Worm (Caenorhabditis elegans) whole organism, L1 larva: ENCODE data around the gene Y59C2A.3.
A peak's percentile ranks its signal among the peaks of the same experiment; 100 is the strongest.

ENCODE experiments used
- C04F5.9 ChIP-seq: sonication (generic microtip); optimal IDR thresholded peaks from 2 replicates; lab custom pipeline; 2016; ENCODE audit warnings: missing genetic modification characterization, missing compliant biosample characterization
- C16A3.4 ChIP-seq: fragments of 150-350 bp; optimal IDR thresholded peaks from 2 replicates; lab custom pipeline; 2014; ENCODE audit warnings: missing biosample characterization, missing genetic modification characterization
- Y116A8C.19 ChIP-seq: sonication (generic microtip); optimal IDR thresholded peaks from 2 replicates; lab custom pipeline; 2016; ENCODE audit warnings: missing compliant biosample characterization, missing genetic modification characterization, borderline replicate concordance
- alr-1 ChIP-seq: fragments of 200-800 bp; sonication (Bioruptor generic); optimal IDR thresholded peaks from 2 replicates; lab custom pipeline; 2018; ENCODE audit warnings: borderline replicate concordance, mild to moderate bottlenecking, missing genetic modification characterization, missing compliant biosample characterization
- ceh-88 ChIP-seq: fragments of 200-800 bp; sonication (Bioruptor generic); IDR thresholded peaks from 2 replicates; pipeline ENCODE4 v1.3.6; 2022; ENCODE audit warnings: missing genetic modification characterization, missing compliant biosample characterization
- ceh-90 ChIP-seq: sonication (generic microtip); optimal IDR thresholded peaks from 2 replicates; lab custom pipeline; 2016; ENCODE audit warnings: missing genetic modification characterization, missing compliant biosample characterization
- dpl-1 ChIP-seq, 3 experiments: fragments of 150-350 bp in 2 of 3; sonication (generic microtip) in 1 of 3; optimal IDR thresholded peaks; 2 replicates each; lab custom pipeline; 2014 to 2017; ENCODE audit warnings: missing biosample characterization in 3 of 3, missing genetic modification characterization in 3 of 3, missing genetic modification reagents in 3 of 3
- dsc-1 ChIP-seq: sonication (generic microtip); optimal IDR thresholded peaks from 2 replicates; lab custom pipeline; 2016; ENCODE audit warnings: mild to moderate bottlenecking, missing genetic modification characterization, missing compliant biosample characterization
- efl-3 ChIP-seq: fragments of 200-800 bp; sonication (Bioruptor generic); optimal IDR thresholded peaks from 2 replicates; lab custom pipeline; 2018; ENCODE audit warnings: mild to moderate bottlenecking, missing genetic modification characterization, missing compliant biosample characterization
- egl-13 ChIP-seq: sonication (generic microtip); optimal IDR thresholded peaks from 2 replicates; lab custom pipeline; 2016; ENCODE audit warnings: missing genotype, missing genetic modification reagents, missing genetic modification characterization, missing compliant biosample characterization
- elt-2 ChIP-seq: sonication (generic microtip); optimal IDR thresholded peaks from 2 replicates; lab custom pipeline; 2016; ENCODE audit warnings: missing genetic modification characterization, mild to moderate bottlenecking, inconsistent platforms, missing compliant biosample characterization, missing genetic modification reagents
- ets-5 ChIP-seq: fragments of 200-800 bp; sonication (Bioruptor generic); IDR thresholded peaks from 2 replicates; pipeline ENCODE4 v1.3.6; 2022; ENCODE audit warnings: missing genetic modification characterization, missing compliant biosample characterization
- fkh-4 ChIP-seq: sonication (generic microtip); optimal IDR thresholded peaks from 2 replicates; lab custom pipeline; 2016; ENCODE audit warnings: missing compliant biosample characterization, missing genetic modification characterization, borderline replicate concordance
- fos-1 ChIP-seq: fragments of 150-350 bp; optimal IDR thresholded peaks from 2 replicates; lab custom pipeline; 2014; ENCODE audit warnings: missing biosample characterization, missing genetic modification characterization
- hlh-17 ChIP-seq: fragments of 200-800 bp; sonication (Bioruptor generic); optimal IDR thresholded peaks from 2 replicates; lab custom pipeline; 2018; ENCODE audit warnings: missing genetic modification characterization, mild to moderate bottlenecking, missing compliant biosample characterization, moderate library complexity, borderline replicate concordance
- isw-1 ChIP-seq: fragments of 200-800 bp; sonication (Bioruptor generic); IDR thresholded peaks from 2 replicates; pipeline ENCODE4 v1.3.6; 2022; ENCODE audit warnings: missing genetic modification characterization, missing compliant biosample characterization
- jun-1 ChIP-seq: fragments of 150-350 bp; optimal IDR thresholded peaks from 2 replicates; lab custom pipeline; 2014; ENCODE audit warnings: missing biosample characterization, missing genetic modification reagents, missing genetic modification characterization
- lin-15B ChIP-seq: fragments of 150-350 bp; sonication (generic microtip); optimal IDR thresholded peaks from 3 replicates; lab custom pipeline; 2014; ENCODE audit warnings: missing biosample characterization, missing genetic modification characterization
- lin-35 ChIP-seq, 2 experiments: fragments of 150-350 bp; optimal IDR thresholded peaks; 2 replicates each; lab custom pipeline; 2014; ENCODE audit warnings: missing biosample characterization in 2 of 2, missing genetic modification characterization in 2 of 2, missing genetic modification reagents in 2 of 2
- lin-39 ChIP-seq: fragments of 150-350 bp; optimal IDR thresholded peaks from 2 replicates; lab custom pipeline; 2014; ENCODE audit warnings: missing biosample characterization, missing genetic modification reagents, missing genetic modification characterization
- lir-3 ChIP-seq: sonication (generic microtip); optimal IDR thresholded peaks from 2 replicates; lab custom pipeline; 2016; ENCODE audit warnings: mild to moderate bottlenecking, missing genetic modification characterization, moderate library complexity, missing compliant biosample characterization; ENCODE audit not compliant: poor library complexity
- mab-9 ChIP-seq: fragments of 200-800 bp; sonication (Bioruptor generic); IDR thresholded peaks from 2 replicates; pipeline ENCODE4 v1.3.6; 2022; ENCODE audit warnings: missing genetic modification reagents, missing genetic modification characterization, missing compliant biosample characterization
- mep-1 ChIP-seq: fragments of 150-350 bp; optimal IDR thresholded peaks from 2 replicates; lab custom pipeline; 2014; ENCODE audit warnings: missing biosample characterization, missing genetic modification characterization
- nhr-20 ChIP-seq: sonication (generic microtip); optimal IDR thresholded peaks from 2 replicates; lab custom pipeline; 2016; ENCODE audit warnings: mild to moderate bottlenecking, missing genetic modification characterization, missing compliant biosample characterization
- nhr-90 ChIP-seq: sonication (generic microtip); optimal IDR thresholded peaks from 2 replicates; lab custom pipeline; 2016; ENCODE audit warnings: mild to moderate bottlenecking, missing genetic modification characterization, missing compliant biosample characterization; ENCODE audit not compliant: poor library complexity
- pax-3 ChIP-seq: fragments of 200-800 bp; sonication (Bioruptor generic); optimal IDR thresholded peaks from 2 replicates; lab custom pipeline; 2018; ENCODE audit warnings: mild to moderate bottlenecking, missing genetic modification characterization, moderate library complexity, missing compliant biosample characterization
- rnt-1 ChIP-seq: sonication (generic microtip); optimal IDR thresholded peaks from 2 replicates; lab custom pipeline; 2016; ENCODE audit warnings: mild to moderate bottlenecking, missing genetic modification characterization, moderate library complexity, missing compliant biosample characterization
- skn-1 ChIP-seq: fragments of 150-350 bp; optimal IDR thresholded peaks from 2 replicates; lab custom pipeline; 2014; ENCODE audit warnings: missing biosample characterization, missing genetic modification characterization
- snu-23 ChIP-seq: sonication (generic microtip); optimal IDR thresholded peaks from 2 replicates; lab custom pipeline; 2016; ENCODE audit warnings: missing genetic modification characterization, missing compliant biosample characterization
- sox-4 ChIP-seq: sonication (generic microtip); optimal IDR thresholded peaks from 2 replicates; lab custom pipeline; 2016; ENCODE audit warnings: missing genetic modification characterization, missing compliant biosample characterization
- sup-37 ChIP-seq: fragments of 200-800 bp; sonication (Bioruptor generic); optimal IDR thresholded peaks from 2 replicates; lab custom pipeline; 2018; ENCODE audit warnings: mild to moderate bottlenecking, missing genetic modification characterization, missing compliant biosample characterization
- swsn-7 ChIP-seq: sonication (generic microtip); optimal IDR thresholded peaks from 2 replicates; lab custom pipeline; 2016; ENCODE audit warnings: missing genetic modification characterization, missing compliant biosample characterization
- tlp-1 ChIP-seq: fragments of 150-350 bp; optimal IDR thresholded peaks from 2 replicates; lab custom pipeline; 2014; ENCODE audit warnings: missing biosample characterization, missing genetic modification characterization
- unc-130 ChIP-seq: fragments of 150-350 bp; optimal IDR thresholded peaks from 2 replicates; lab custom pipeline; 2017; ENCODE audit warnings: missing biosample characterization, missing genetic modification characterization, inconsistent platforms
- unc-30 ChIP-seq: sonication (generic microtip); optimal IDR thresholded peaks from 2 replicates; lab custom pipeline; 2017; ENCODE audit warnings: missing biosample characterization, missing genetic modification characterization
- unc-62 ChIP-seq: fragments of 150-350 bp; optimal IDR thresholded peaks from 2 replicates; lab custom pipeline; 2014; ENCODE audit warnings: missing biosample characterization, missing genetic modification reagents, missing genetic modification characterization
- unc-86 ChIP-seq: sonication (generic microtip); optimal IDR thresholded peaks from 2 replicates; lab custom pipeline; 2016; ENCODE audit warnings: missing genetic modification characterization, missing compliant biosample characterization
- unc-98 ChIP-seq: fragments of 200-800 bp; sonication (Bioruptor generic); IDR thresholded peaks from 2 replicates; pipeline ENCODE4 v1.3.6; 2022; ENCODE audit warnings: missing genetic modification characterization, missing compliant biosample characterization
- vab-15 ChIP-seq: sonication (generic microtip); optimal IDR thresholded peaks from 2 replicates; lab custom pipeline; 2017; ENCODE audit warnings: missing genotype, mild to moderate bottlenecking, missing genetic modification characterization, missing compliant biosample characterization
- ztf-11 ChIP-seq, 2 experiments: sonication (generic microtip); optimal IDR thresholded peaks; 2 replicates each; lab custom pipeline; 2016 to 2017; ENCODE audit warnings: missing genetic modification characterization in 2 of 2, missing biosample characterization in 1 of 2, missing compliant biosample characterization in 1 of 2
- ztf-4 ChIP-seq: fragments of 150-350 bp; optimal IDR thresholded peaks from 2 replicates; lab custom pipeline; 2014; ENCODE audit warnings: missing biosample characterization, missing genetic modification characterization

Gene Y59C2A.3

DNA sequence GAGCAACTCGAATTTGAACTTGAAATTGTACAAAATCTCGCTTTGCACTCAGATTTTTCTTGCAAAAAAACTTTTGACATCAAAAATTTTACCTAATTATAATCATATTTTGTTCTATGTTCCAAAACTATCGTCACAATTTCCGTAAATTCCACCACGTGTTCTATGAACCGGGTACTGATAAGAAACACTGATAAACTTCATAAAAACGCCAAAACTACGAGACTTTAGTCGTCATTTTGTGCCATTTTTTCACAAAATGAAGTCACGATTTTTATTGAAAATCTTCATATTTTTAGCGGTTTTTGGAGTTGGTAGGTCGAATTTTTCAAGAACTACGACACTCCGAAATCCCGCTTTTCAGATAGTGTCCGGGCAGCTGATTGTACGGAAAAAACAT lies 43.0 kb downstream of the Y59C2A.3 start, which contains the start of gene gba-1:
gba-1 (plus strand) TSS at position 54 of the 400 bp plus-strand sequence.
- peak; percentile 54 for TF ChIP-seq elt-2
- peak in 1 of 2 experiments; percentile 18 for TF ChIP-seq lin-35 (GFP tag; optimal IDR thresholded peaks at IDR 0.05; lab: Kevin White, UChicago)
- TF ChIP-seq hlh-17 (GFP tag; lab: Kevin White, UChicago) = no peak
- TF ChIP-seq ztf-4 (tag; lab: Kevin White, UChicago) = no peak
- no peak for TF ChIP-seq unc-98
- no peak for TF ChIP-seq sup-37 (GFP tag; lab: Kevin White, UChicago)

DNA sequence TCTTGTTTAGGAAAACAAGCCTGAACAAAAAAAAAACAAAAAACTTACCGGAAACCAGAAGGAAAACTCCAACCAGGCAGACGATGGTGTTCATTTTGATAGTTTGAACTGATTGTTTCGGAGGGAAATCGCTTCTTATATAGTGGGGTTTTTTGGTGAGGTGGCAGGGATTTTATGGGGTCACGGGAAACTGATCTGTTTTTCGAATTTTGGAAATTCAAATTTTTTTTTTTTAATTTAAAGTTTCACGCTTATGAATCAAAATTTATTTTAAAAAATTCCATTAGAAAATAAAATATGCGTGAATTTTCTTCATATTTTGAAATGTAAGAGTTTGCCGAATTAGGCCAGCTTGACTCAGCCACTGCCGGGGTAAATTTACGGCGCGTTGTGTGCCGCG lies 44.4 kb downstream of the Y59C2A.3 start, which contains the start of gene C33C12.7:
C33C12.7 (minus strand) TSS at position 101 of the 400 bp plus-strand sequence.
- no peak for TF ChIP-seq ztf-4 (tag; lab: Kevin White, UChicago)
- no peak for TF ChIP-seq rnt-1
- TF ChIP-seq fos-1 (tag; lab: Kevin White, UChicago) = no peak
- TF ChIP-seq dsc-1 (tag; lab: Kevin White, UChicago) = no peak
- TF ChIP-seq unc-130 = no peak
- no peak for TF ChIP-seq skn-1 (tag; lab: Kevin White, UChicago)
- TF ChIP-seq elt-2 = no peak
- no peak for TF ChIP-seq ceh-90 (tag; lab: Kevin White, UChicago)
- no peak for TF ChIP-seq C04F5.9 (tag; lab: Kevin White, UChicago)
- no peak for TF ChIP-seq fkh-4 (tag; lab: Kevin White, UChicago)
- TF ChIP-seq Y116A8C.19 = no peak
- no peak for TF ChIP-seq egl-13 (tag; lab: Kevin White, UChicago)
- TF ChIP-seq pax-3 (tag; lab: Kevin White, UChicago) = no peak
- TF ChIP-seq vab-15 = no peak
- no peak for TF ChIP-seq lir-3
- TF ChIP-seq unc-98 = no peak

DNA sequence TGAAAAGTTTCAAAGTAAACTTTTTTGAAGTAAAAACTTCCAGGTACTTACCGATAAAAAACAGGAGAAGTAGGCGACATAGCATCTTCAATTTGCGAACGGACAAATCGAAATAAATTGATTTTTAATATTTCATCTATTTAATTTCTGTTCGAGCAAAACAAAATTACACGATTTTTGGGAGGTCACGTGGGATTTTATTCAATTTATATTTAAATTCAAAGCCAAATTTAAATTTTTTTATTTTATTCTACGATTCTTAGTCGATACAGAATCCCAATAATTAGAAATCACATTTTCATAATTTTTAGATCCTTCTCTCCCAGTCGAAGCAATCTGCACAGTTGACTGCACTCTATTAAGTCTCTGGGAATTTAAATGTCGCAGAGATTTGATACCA lies 49.6 kb downstream of the Y59C2A.3 start, which contains the start of gene C33C12.12:
C33C12.12 (minus strand) TSS at position 101 of the 400 bp plus-strand sequence.
- TF ChIP-seq mab-9 (GFP tag; lab: Robert Waterston, UW) (no peak), dsc-1 (tag; lab: Kevin White, UChicago) (no peak), C04F5.9 (tag; lab: Kevin White, UChicago) (no peak), ztf-11 (tag; optimal IDR thresholded peaks at IDR 0.05; lab: Kevin White, UChicago) (no peak), unc-98 (no peak), Y116A8C.19 (no peak), unc-30 (tag; lab: Kevin White, UChicago) (no peak), rnt-1 (no peak), lin-15B (tag; lab: Kevin White, UChicago) (no peak), fkh-4 (tag; lab: Kevin White, UChicago) (no peak), efl-3 (GFP tag; lab: Kevin White, UChicago) (no peak), elt-2 (no peak), snu-23 (GFP tag; lab: Kevin White, UChicago) (no peak), ceh-88 (GFP tag; lab: Robert Waterston, UW) (no peak), isw-1 (GFP tag; lab: Robert Waterston, UW) (no peak), sox-4 (tag; lab: Kevin White, UChicago) (no peak), jun-1 (tag; lab: Kevin White, UChicago) (no peak)
- TF ChIP-seq, all 84 proteins: peak for 0

DNA sequence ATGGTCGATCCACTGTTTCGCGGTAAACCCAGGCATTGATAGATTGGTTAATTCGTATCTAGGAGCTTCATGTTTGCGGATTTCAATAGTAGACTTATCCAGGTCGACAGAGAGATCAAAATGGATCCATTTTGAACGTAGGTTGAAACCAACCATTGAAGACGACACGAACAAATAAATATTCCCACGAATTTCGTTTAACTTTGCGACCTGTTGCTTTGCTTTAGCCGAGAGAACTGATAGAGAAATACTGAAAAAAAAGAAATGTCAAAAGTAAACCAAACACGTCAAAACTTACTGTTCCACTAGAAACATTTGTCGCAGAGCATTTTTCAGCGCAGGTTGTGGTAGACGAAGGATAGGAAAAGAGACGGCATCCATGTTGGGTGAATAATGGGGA lies 51.3 kb downstream of the Y59C2A.3 start, which contains the start of gene fbxb-38:
fbxb-38 (minus strand) TSS at position 390 of the 400 bp plus-strand sequence.
- TF ChIP-seq unc-86 (tag; lab: Kevin White, UChicago) (no peak), sox-4 (tag; lab: Kevin White, UChicago) (no peak), jun-1 (tag; lab: Kevin White, UChicago) (no peak), nhr-20 (tag; lab: Kevin White, UChicago) (no peak), snu-23 (GFP tag; lab: Kevin White, UChicago) (no peak), lir-3 (no peak), swsn-7 (tag; lab: Kevin White, UChicago) (no peak), unc-62 (no peak), tlp-1 (tag; lab: Kevin White, UChicago) (no peak), mep-1 (tag; lab: Kevin White, UChicago) (no peak), C16A3.4 (tag; lab: Kevin White, UChicago) (no peak), nhr-90 (tag; lab: Kevin White, UChicago) (no peak), dsc-1 (tag; lab: Kevin White, UChicago) (no peak), lin-39 (no peak), ets-5 (no peak), unc-130 (no peak), dpl-1 (GFP tag; optimal IDR thresholded peaks at IDR 0.05; lab: Kevin White, UChicago) (no peak), unc-30 (tag; lab: Kevin White, UChicago) (no peak), alr-1 (tag; lab: Kevin White, UChicago) (no peak)
